Worm (Caenorhabditis elegans): ENCODE data around the gene toca-1.

ce11 chrX:1568377-1568776 lies 47.1 kb upstream of the toca-1 start, which contains the start of gene H02F09.3:
- TF ChIP-seq ama-1 (optimal IDR thresholded peaks at IDR 0.05) (no peak), F13C5.2 (tag; optimal IDR thresholded peaks at IDR 0.05) (no peak), pes-1 (GFP tag; IDR thresholded peaks at IDR 0.05) (no peak), sea-1 (GFP tag; conservative IDR thresholded peaks at IDR 0.05) (no peak), hmbx-1 (tag; optimal IDR thresholded peaks at IDR 0.05) (no peak), scrt-1 (GFP tag; IDR thresholded peaks at IDR 0.05) (no peak), flt-1 (GFP tag; IDR thresholded peaks at IDR 0.05) (no peak)

Measured in whole organism, early embryonic.